Fruit fly (Drosophila melanogaster) whole organism, pupa: ENCODE results near the gene CG32855.

Source experiments
- CG10348 ChIP-seq: fragments of 200-800 bp; sonication (Bioruptor generic); IDR thresholded peaks from 2 replicates; pipeline ENCODE4 v1.3.6; 2022; ENCODE audit warnings: missing biosample characterization, missing genetic modification characterization
- CG12605 ChIP-seq: fragments of 200-800 bp; sonication (Bioruptor generic); IDR thresholded peaks from 2 replicates; pipeline ENCODE4 v1.3.6; 2022; ENCODE audit warnings: missing biosample characterization, missing genetic modification characterization
- CG13204 ChIP-seq: fragments of 200-800 bp; sonication (Bioruptor generic); optimal IDR thresholded peaks from 2 replicates; lab custom pipeline; 2018; ENCODE audit warnings: missing biosample characterization, mild to moderate bottlenecking, missing genetic modification characterization, moderate library complexity
- CG14655 ChIP-seq: fragments of 200-800 bp; sonication (Bioruptor generic); optimal IDR thresholded peaks from 3 replicates; lab custom pipeline; 2017; ENCODE audit warnings: mild to moderate bottlenecking, missing biosample characterization, missing genetic modification reagents, missing genetic modification characterization
- CG15710 ChIP-seq: fragments of 200-800 bp; sonication (Bioruptor generic); optimal IDR thresholded peaks from 2 replicates; lab custom pipeline; 2018; ENCODE audit warnings: missing biosample characterization, mild to moderate bottlenecking, missing genetic modification characterization, moderate library complexity
- CG17806 ChIP-seq: fragments of 200-800 bp; sonication (Bioruptor generic); optimal IDR thresholded peaks from 2 replicates; lab custom pipeline; 2018; ENCODE audit warnings: missing biosample characterization, mild to moderate bottlenecking, missing genetic modification characterization, moderate library complexity
- CG32121 ChIP-seq: fragments of 200-800 bp; sonication (Bioruptor generic); IDR thresholded peaks from 2 replicates; pipeline ENCODE4 v1.3.6; 2022; ENCODE audit warnings: missing biosample characterization, missing genetic modification characterization
- CG34367 ChIP-seq: fragments of 200-800 bp; sonication (Bioruptor generic); optimal IDR thresholded peaks from 2 replicates; lab custom pipeline; 2018; ENCODE audit warnings: missing biosample characterization, mild to moderate bottlenecking, missing genetic modification characterization
- CG4496 ChIP-seq: fragments of 200-800 bp; sonication (Bioruptor generic); IDR thresholded peaks from 3 replicates; pipeline ENCODE4 v1.3.6; 2022; ENCODE audit warnings: missing biosample characterization, missing genetic modification characterization
- CG8159 ChIP-seq: fragments of 200-800 bp; sonication (Bioruptor generic); optimal IDR thresholded peaks from 3 replicates; lab custom pipeline; 2018; ENCODE audit warnings: missing biosample characterization, mild to moderate bottlenecking, missing genetic modification characterization, moderate library complexity
- CG8301 ChIP-seq: fragments of 200-800 bp; sonication (Bioruptor generic); optimal IDR thresholded peaks from 2 replicates; lab custom pipeline; 2018; ENCODE audit warnings: missing biosample characterization, mild to moderate bottlenecking, missing genetic modification characterization
- CG9948 ChIP-seq: fragments of 200-800 bp; sonication (Bioruptor generic); optimal IDR thresholded peaks from 2 replicates; lab custom pipeline; 2018; ENCODE audit warnings: missing biosample characterization, mild to moderate bottlenecking, missing genetic modification characterization, moderate library complexity
- D1 ChIP-seq: fragments of 200-800 bp; sonication (Bioruptor generic); optimal IDR thresholded peaks from 2 replicates; lab custom pipeline; 2018; ENCODE audit warnings: missing biosample characterization, mild to moderate bottlenecking, missing genetic modification characterization, moderate library complexity
- EcR ChIP-seq: fragments of 200-800 bp; sonication (Bioruptor generic); optimal IDR thresholded peaks from 3 replicates; lab custom pipeline; 2019; ENCODE audit warnings: missing biosample characterization, missing genetic modification characterization, mild to moderate bottlenecking, moderate library complexity, missing genetic modification reagents
- Ets98B ChIP-seq: fragments of 200-800 bp; sonication (Bioruptor generic); IDR thresholded peaks from 2 replicates; pipeline ENCODE4 v1.3.6; 2022; ENCODE audit warnings: missing biosample characterization, missing genetic modification characterization
- Pif1A ChIP-seq: fragments of 200-800 bp; sonication (Bioruptor generic); optimal IDR thresholded peaks from 3 replicates; lab custom pipeline; 2016; ENCODE audit warnings: missing biosample characterization, missing genetic modification characterization
- Pif1B ChIP-seq: fragments of 200-800 bp; sonication (Bioruptor generic); optimal IDR thresholded peaks from 3 replicates; lab custom pipeline; 2016; ENCODE audit warnings: missing biosample characterization, missing genetic modification characterization
- Snoo ChIP-seq: fragments of 200-800 bp; sonication (Bioruptor generic); optimal IDR thresholded peaks from 3 replicates; lab custom pipeline; 2017; ENCODE audit warnings: missing biosample characterization, mild to moderate bottlenecking, missing genetic modification characterization, inconsistent platforms
- fd96Ca ChIP-seq: fragments of 200-800 bp; sonication (Bioruptor generic); IDR thresholded peaks from 3 replicates; pipeline ENCODE4 v1.3.6; 2022; ENCODE audit warnings: missing biosample characterization, missing genetic modification characterization
- gl ChIP-seq: fragments of 200-800 bp; sonication (Bioruptor generic); optimal IDR thresholded peaks from 2 replicates; lab custom pipeline; 2018; ENCODE audit warnings: missing biosample characterization, mild to moderate bottlenecking, missing genetic modification characterization
- rn ChIP-seq: fragments of 200-800 bp; sonication (Bioruptor generic); IDR thresholded peaks from 2 replicates; pipeline ENCODE4 v1.3.6; 2022; ENCODE audit warnings: missing biosample characterization, missing genetic modification characterization

Gene CG32855

dm6 chr3R:16051329-16051679 is 29.5 kb downstream of the CG32855 start:
- no peak for TF ChIP-seq Pif1B (GFP tag; lab: Kevin White, UChicago)
- TF ChIP-seq CG17806 (tag; lab: Kevin White, UChicago) = no peak
- no peak for TF ChIP-seq CG14655 (GFP tag; lab: Kevin White, UChicago)
- TF ChIP-seq CG15710 (tag; lab: Kevin White, UChicago) = no peak
- TF ChIP-seq CG8159 (tag; lab: Kevin White, UChicago) = no peak
- TF ChIP-seq CG13204 (GFP tag; lab: Kevin White, UChicago) = no peak
- TF ChIP-seq D1 (tag; lab: Kevin White, UChicago) = no peak
- TF ChIP-seq Pif1A = no peak
- TF ChIP-seq Ets98B (GFP tag; lab: Robert Waterston, UW) = 0 out of 2 replicates have a peak, but pooled peaks have one; percentile 47
- TF ChIP-seq CG32121 (GFP tag; lab: Robert Waterston, UW) = peak; percentile 53; the same call in 1 of the 2 replicates
- TF ChIP-seq EcR (GFP tag; lab: Kevin White, UChicago) = no peak
- no peak for TF ChIP-seq CG12605 (GFP tag; lab: Robert Waterston, UW)
- TF ChIP-seq CG34367 (tag; lab: Kevin White, UChicago) = no peak
- no peak for TF ChIP-seq CG10348 (GFP tag; lab: Robert Waterston, UW)
- TF ChIP-seq CG9948 (tag; lab: Kevin White, UChicago) = no peak
- TF ChIP-seq Snoo (tag; lab: Kevin White, UChicago) = no peak
- TF ChIP-seq fd96Ca = no peak; the same call in 2 of the 3 replicates
- no peak for TF ChIP-seq CG8301 (tag; lab: Kevin White, UChicago)
- TF ChIP-seq CG4496 (GFP tag; lab: Robert Waterston, UW) = peak; percentile 70; the same call in 2 of the 3 replicates
- no peak for TF ChIP-seq rn (GFP tag; lab: Robert Waterston, UW)
- peak; percentile 23 for TF ChIP-seq gl (tag; lab: Kevin White, UChicago)

DNA sequence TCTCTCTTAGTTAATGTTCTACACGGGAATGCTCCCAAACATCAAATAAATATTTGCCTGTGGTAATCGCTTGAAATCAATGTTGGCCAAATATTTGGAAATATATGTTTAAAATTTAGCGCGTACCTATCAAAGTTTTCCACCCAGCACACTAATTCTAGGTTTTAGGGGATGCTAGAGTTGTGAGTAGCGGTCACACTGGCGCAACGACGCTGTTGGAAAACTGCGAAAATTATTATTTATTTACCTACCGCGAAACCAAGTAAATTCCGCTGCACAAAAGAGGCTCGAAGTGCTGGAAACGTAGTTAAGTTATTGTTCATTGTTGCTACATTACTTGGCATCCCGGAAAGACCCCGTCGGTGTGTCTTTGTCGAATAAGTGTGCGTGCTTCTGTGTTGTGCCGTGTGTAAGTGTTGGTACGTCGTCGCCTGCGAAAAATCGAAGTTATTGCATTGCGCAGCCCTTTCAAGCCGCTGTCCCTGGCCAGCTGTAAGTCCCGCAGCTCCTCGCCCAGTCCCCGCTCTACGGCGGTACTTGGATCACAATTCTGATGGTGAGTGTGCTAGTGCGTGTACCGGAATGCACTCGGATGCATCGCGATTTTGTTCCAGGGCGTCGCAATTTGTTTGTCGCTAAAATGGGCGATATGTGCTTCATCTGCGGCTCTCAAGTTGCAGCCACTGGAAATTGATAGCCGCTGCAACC is 30.0 kb downstream of the CG32855 start, which contains the start of gene msps:
msps (plus strand) TSS at position 181 of the 708 bp plus-strand sequence.
- TF ChIP-seq Snoo (tag; lab: Kevin White, UChicago) = no peak
- TF ChIP-seq rn (GFP tag; lab: Robert Waterston, UW) = no peak
- no peak for TF ChIP-seq CG15710 (tag; lab: Kevin White, UChicago)
- TF ChIP-seq CG17806 (tag; lab: Kevin White, UChicago) = no peak
- TF ChIP-seq Ets98B (GFP tag; lab: Robert Waterston, UW) = no peak
- no peak for TF ChIP-seq gl (tag; lab: Kevin White, UChicago)
- TF ChIP-seq CG10348 (GFP tag; lab: Robert Waterston, UW) = no peak
- no peak for TF ChIP-seq CG14655 (GFP tag; lab: Kevin White, UChicago)
- no peak for TF ChIP-seq EcR (GFP tag; lab: Kevin White, UChicago)
- TF ChIP-seq CG9948 (tag; lab: Kevin White, UChicago) = no peak
- TF ChIP-seq CG34367 (tag; lab: Kevin White, UChicago) = no peak
- TF ChIP-seq CG4496 (GFP tag; lab: Robert Waterston, UW) = no peak
- no peak for TF ChIP-seq CG13204 (GFP tag; lab: Kevin White, UChicago)
- TF ChIP-seq, all 21 proteins: peak for 0

DNA sequence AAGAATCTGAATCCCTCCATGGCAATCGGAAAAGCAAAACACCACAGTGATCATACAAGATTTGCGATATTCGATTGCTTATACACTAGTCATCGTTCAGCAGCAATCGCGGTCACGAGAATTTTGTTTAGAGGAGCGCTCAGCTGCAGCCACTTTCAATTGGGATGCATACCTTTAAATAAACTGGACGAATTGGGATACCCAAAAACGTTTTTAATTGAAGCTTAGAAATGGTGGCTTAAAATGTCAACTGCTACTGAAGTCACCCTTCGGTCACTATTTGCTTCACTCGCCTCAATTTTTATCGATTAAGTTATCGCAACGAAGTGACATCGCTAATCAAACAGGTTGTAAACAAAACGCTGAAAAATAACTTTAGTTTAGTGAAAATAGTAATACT is 31.4 kb downstream of the CG32855 start, which contains the start of the genes IKKbeta and CG5013:
IKKbeta (minus strand) TSS at position 53 of the 400 bp plus-strand sequence.
CG5013 (plus strand) TSS at position 302 of the 400 bp plus-strand sequence.
- TF ChIP-seq CG15710 (tag; lab: Kevin White, UChicago) = peak; percentile 39
- no peak for TF ChIP-seq CG9948 (tag; lab: Kevin White, UChicago)
- TF ChIP-seq CG17806 (tag; lab: Kevin White, UChicago) = peak; percentile 14
- TF ChIP-seq CG8159 (tag; lab: Kevin White, UChicago) = peak; percentile 48
- no peak for TF ChIP-seq CG14655 (GFP tag; lab: Kevin White, UChicago)
- peak; percentile 37 for TF ChIP-seq Snoo (tag; lab: Kevin White, UChicago)
- no peak for TF ChIP-seq CG12605 (GFP tag; lab: Robert Waterston, UW)
- TF ChIP-seq CG8301 (tag; lab: Kevin White, UChicago) = no peak
- TF ChIP-seq CG34367 (tag; lab: Kevin White, UChicago) = peak; percentile 21
- TF ChIP-seq CG32121 (GFP tag; lab: Robert Waterston, UW) = peak; percentile 47; the same call in 1 of the 2 replicates
- TF ChIP-seq CG4496 (GFP tag; lab: Robert Waterston, UW) = 0 out of 3 replicates have a peak, but pooled peaks have one; percentile 12
- TF ChIP-seq fd96Ca = peak; percentile 44; the same call in 1 of the 3 replicates

DNA sequence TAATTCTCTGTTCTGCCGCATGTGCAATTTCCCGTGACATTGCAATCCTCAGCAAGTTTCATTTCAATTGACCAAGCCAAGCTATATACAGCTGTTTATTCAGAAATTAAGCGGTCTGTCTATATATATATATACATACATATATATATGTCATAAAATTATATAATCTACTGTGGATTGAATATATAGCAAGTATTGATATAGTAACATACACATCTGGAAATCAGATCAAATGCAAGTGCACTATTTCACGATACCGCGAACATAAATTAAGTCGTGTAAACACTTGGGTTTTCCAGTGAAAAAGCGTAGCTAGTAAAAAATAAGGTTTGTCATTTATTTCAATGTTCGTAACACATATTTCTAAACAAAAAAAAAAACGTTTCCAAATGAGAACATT is 34.8 kb downstream of the CG32855 start, which contains the start of gene Jhbp5:
Jhbp5 (minus strand) TSS at position 101 of the 400 bp plus-strand sequence.
- TF ChIP-seq CG32121 (GFP tag; lab: Robert Waterston, UW) = no peak
- TF ChIP-seq Snoo (tag; lab: Kevin White, UChicago) = no peak
- TF ChIP-seq CG13204 (GFP tag; lab: Kevin White, UChicago) = no peak
- no peak for TF ChIP-seq CG14655 (GFP tag; lab: Kevin White, UChicago)
- no peak for TF ChIP-seq EcR (GFP tag; lab: Kevin White, UChicago)
- TF ChIP-seq CG34367 (tag; lab: Kevin White, UChicago) = no peak
- no peak for TF ChIP-seq CG4496 (GFP tag; lab: Robert Waterston, UW)

dm6 chr3R:16042900-16043548 is 37.8 kb downstream of the CG32855 start, which contains the start of gene Jhbp4:
Gene Jhbp4 (plus strand): TSS chr3R:16043498.
- TF ChIP-seq EcR (GFP tag; lab: Kevin White, UChicago) = no peak
- TF ChIP-seq rn (GFP tag; lab: Robert Waterston, UW) = no peak
- TF ChIP-seq gl (tag; lab: Kevin White, UChicago) = no peak
- TF ChIP-seq CG17806 (tag; lab: Kevin White, UChicago) = peak; percentile 48
- TF ChIP-seq CG10348 (GFP tag; lab: Robert Waterston, UW) = no peak
- TF ChIP-seq CG15710 (tag; lab: Kevin White, UChicago) = peak; percentile 13
- TF ChIP-seq Pif1B (GFP tag; lab: Kevin White, UChicago) = no peak
- TF ChIP-seq CG14655 (GFP tag; lab: Kevin White, UChicago) = peak; percentile 45
- TF ChIP-seq CG13204 (GFP tag; lab: Kevin White, UChicago) = no peak
- TF ChIP-seq CG32121 (GFP tag; lab: Robert Waterston, UW) = no peak
- peak; percentile 72 for TF ChIP-seq CG8301 (tag; lab: Kevin White, UChicago)
- peak; percentile 47 for TF ChIP-seq CG8159 (tag; lab: Kevin White, UChicago)
- TF ChIP-seq CG9948 (tag; lab: Kevin White, UChicago) = no peak
- peak; percentile 7 for TF ChIP-seq Pif1A
- TF ChIP-seq CG34367 (tag; lab: Kevin White, UChicago) = no peak
- peak; percentile 56 for TF ChIP-seq CG12605 (GFP tag; lab: Robert Waterston, UW)
- no peak for TF ChIP-seq fd96Ca
- TF ChIP-seq Snoo (tag; lab: Kevin White, UChicago) = no peak
